Worm (Caenorhabditis elegans): ENCODE measurements around the gene ges-1.

ce11 chrV:1471977-1472376, 40.0 kb upstream of the ges-1 start:
- no peak for TF ChIP-seq W03F9.2 (tag; optimal IDR thresholded peaks at IDR 0.05)
- no peak for TF ChIP-seq dao-5 (tag; optimal IDR thresholded peaks at IDR 0.05)
- no peak for TF ChIP-seq him-1 (tag; optimal IDR thresholded peaks at IDR 0.05)

Measured in whole organism, L4/young adult.